Worm (Caenorhabditis elegans) whole organism, L1 larva: ENCODE measurements around the gene fbxc-25.
A peak's percentile ranks its signal among the peaks of the same experiment; 100 is the strongest.
"Not testable (repeated sequence)": the region's sequence is repeated elsewhere in the genome, so short reads cannot be mapped to it uniquely, and the experiment has no call there.

Experiments used
- C04F5.9 ChIP-seq: sonication (generic microtip); optimal IDR thresholded peaks from 2 replicates; lab custom pipeline; 2016; ENCODE audit warnings: missing genetic modification characterization, missing compliant biosample characterization
- Y116A8C.19 ChIP-seq: sonication (generic microtip); optimal IDR thresholded peaks from 2 replicates; lab custom pipeline; 2016; ENCODE audit warnings: missing compliant biosample characterization, missing genetic modification characterization, borderline replicate concordance
- aha-1 ChIP-seq: fragments of 150-350 bp; optimal IDR thresholded peaks from 2 replicates; lab custom pipeline; 2014; ENCODE audit warnings: missing biosample characterization, missing genetic modification characterization
- aly-2 ChIP-seq: fragments of 150-350 bp; optimal IDR thresholded peaks from 2 replicates; lab custom pipeline; 2014; ENCODE audit warnings: missing biosample characterization, missing genetic modification characterization
- blmp-1 ChIP-seq: fragments of 150-350 bp; optimal IDR thresholded peaks from 2 replicates; lab custom pipeline; 2014; ENCODE audit warnings: missing biosample characterization, missing genetic modification characterization
- ceh-8 ChIP-seq: fragments of 200-800 bp; sonication (Bioruptor generic); optimal IDR thresholded peaks from 2 replicates; lab custom pipeline; 2018; ENCODE audit warnings: mild to moderate bottlenecking, missing genetic modification characterization, moderate library complexity, missing compliant biosample characterization
- ces-1 ChIP-seq: fragments of 150-350 bp; optimal IDR thresholded peaks from 2 replicates; lab custom pipeline; 2014; ENCODE audit warnings: missing biosample characterization, missing genetic modification reagents, missing genetic modification characterization
- dsc-1 ChIP-seq: sonication (generic microtip); optimal IDR thresholded peaks from 2 replicates; lab custom pipeline; 2016; ENCODE audit warnings: mild to moderate bottlenecking, missing genetic modification characterization, missing compliant biosample characterization
- egl-27 ChIP-seq, 2 experiments: fragments of 150-350 bp in 1 of 2; sonication (generic microtip); optimal IDR thresholded peaks; 3 replicates each; lab custom pipeline; 2017 to 2018; ENCODE audit warnings: missing biosample characterization in 2 of 2, missing genetic modification characterization in 2 of 2, missing genetic modification reagents in 2 of 2
- elt-2 ChIP-seq: sonication (generic microtip); optimal IDR thresholded peaks from 2 replicates; lab custom pipeline; 2016; ENCODE audit warnings: missing genetic modification characterization, mild to moderate bottlenecking, inconsistent platforms, missing compliant biosample characterization, missing genetic modification reagents
- ets-5 ChIP-seq: fragments of 200-800 bp; sonication (Bioruptor generic); IDR thresholded peaks from 2 replicates; pipeline ENCODE4 v1.3.6; 2022; ENCODE audit warnings: missing genetic modification characterization, missing compliant biosample characterization
- fkh-4 ChIP-seq: sonication (generic microtip); optimal IDR thresholded peaks from 2 replicates; lab custom pipeline; 2016; ENCODE audit warnings: missing compliant biosample characterization, missing genetic modification characterization, borderline replicate concordance
- hpl-2 ChIP-seq: fragments of 150-350 bp; optimal IDR thresholded peaks from 2 replicates; lab custom pipeline; 2014; ENCODE audit warnings: missing biosample characterization, missing genetic modification reagents, missing genetic modification characterization
- irx-1 ChIP-seq: sonication (generic microtip); optimal IDR thresholded peaks from 2 replicates; lab custom pipeline; 2016; ENCODE audit warnings: missing genetic modification characterization, missing compliant biosample characterization
- isw-1 ChIP-seq: fragments of 200-800 bp; sonication (Bioruptor generic); IDR thresholded peaks from 2 replicates; pipeline ENCODE4 v1.3.6; 2022; ENCODE audit warnings: missing genetic modification characterization, missing compliant biosample characterization
- lin-15B ChIP-seq: fragments of 150-350 bp; sonication (generic microtip); optimal IDR thresholded peaks from 3 replicates; lab custom pipeline; 2014; ENCODE audit warnings: missing biosample characterization, missing genetic modification characterization
- lir-3 ChIP-seq: sonication (generic microtip); optimal IDR thresholded peaks from 2 replicates; lab custom pipeline; 2016; ENCODE audit warnings: mild to moderate bottlenecking, missing genetic modification characterization, moderate library complexity, missing compliant biosample characterization; ENCODE audit not compliant: poor library complexity
- lsy-2 ChIP-seq, 2 experiments: fragments of 150-350 bp; optimal IDR thresholded peaks; 2 replicates each; lab custom pipeline; 2014; ENCODE audit warnings: missing biosample characterization in 2 of 2, missing genetic modification characterization in 2 of 2
- mab-9 ChIP-seq: fragments of 200-800 bp; sonication (Bioruptor generic); IDR thresholded peaks from 2 replicates; pipeline ENCODE4 v1.3.6; 2022; ENCODE audit warnings: missing genetic modification reagents, missing genetic modification characterization, missing compliant biosample characterization
- nhr-19 ChIP-seq: fragments of 200-800 bp; sonication (Bioruptor generic); conservative IDR thresholded peaks from 2 replicates; pipeline ENCODE4 v1.3.6; 2022; ENCODE audit warnings: missing genetic modification characterization, missing compliant biosample characterization
- nhr-47 ChIP-seq: sonication (generic microtip); optimal IDR thresholded peaks from 2 replicates; lab custom pipeline; 2016; ENCODE audit warnings: mild to moderate bottlenecking, missing genetic modification characterization, moderate library complexity, missing compliant biosample characterization
- nhr-71 ChIP-seq: sonication (generic microtip); optimal IDR thresholded peaks from 2 replicates; lab custom pipeline; 2016; ENCODE audit warnings: mild to moderate bottlenecking, missing genetic modification characterization, moderate library complexity, missing compliant biosample characterization
- nhr-77 ChIP-seq: fragments of 150-350 bp; optimal IDR thresholded peaks from 2 replicates; lab custom pipeline; 2014; ENCODE audit warnings: missing biosample characterization, missing genetic modification characterization
- nhr-84 ChIP-seq: sonication (generic microtip); optimal IDR thresholded peaks from 2 replicates; lab custom pipeline; 2017; ENCODE audit warnings: missing biosample characterization, missing genetic modification characterization
- nhr-85 ChIP-seq: sonication (generic microtip); peaks from one replicate; lab custom pipeline; 2016; ENCODE audit warnings: missing genetic modification characterization, inconsistent platforms, missing compliant biosample characterization
- pag-3 ChIP-seq: sonication (generic microtip); optimal IDR thresholded peaks from 2 replicates; lab custom pipeline; 2017; ENCODE audit warnings: missing genetic modification characterization, mild to moderate bottlenecking, missing compliant biosample characterization, antibody characterized with exemption, borderline replicate concordance; ENCODE audit not compliant: insufficient read depth
- skn-1 ChIP-seq: fragments of 150-350 bp; optimal IDR thresholded peaks from 2 replicates; lab custom pipeline; 2014; ENCODE audit warnings: missing biosample characterization, missing genetic modification characterization
- sup-37 ChIP-seq: fragments of 200-800 bp; sonication (Bioruptor generic); optimal IDR thresholded peaks from 2 replicates; lab custom pipeline; 2018; ENCODE audit warnings: mild to moderate bottlenecking, missing genetic modification characterization, missing compliant biosample characterization
- swsn-7 ChIP-seq: sonication (generic microtip); optimal IDR thresholded peaks from 2 replicates; lab custom pipeline; 2016; ENCODE audit warnings: missing genetic modification characterization, missing compliant biosample characterization
- unc-130 ChIP-seq: fragments of 150-350 bp; optimal IDR thresholded peaks from 2 replicates; lab custom pipeline; 2017; ENCODE audit warnings: missing biosample characterization, missing genetic modification characterization, inconsistent platforms
- unc-30 ChIP-seq: sonication (generic microtip); optimal IDR thresholded peaks from 2 replicates; lab custom pipeline; 2017; ENCODE audit warnings: missing biosample characterization, missing genetic modification characterization
- unc-98 ChIP-seq: fragments of 200-800 bp; sonication (Bioruptor generic); IDR thresholded peaks from 2 replicates; pipeline ENCODE4 v1.3.6; 2022; ENCODE audit warnings: missing genetic modification characterization, missing compliant biosample characterization
- zip-4 ChIP-seq: fragments of 200-800 bp; sonication (Bioruptor generic); optimal IDR thresholded peaks from 2 replicates; lab custom pipeline; 2018; ENCODE audit warnings: mild to moderate bottlenecking, missing genetic modification characterization, moderate library complexity, missing compliant biosample characterization
- ztf-11 ChIP-seq, 2 experiments: sonication (generic microtip); optimal IDR thresholded peaks; 2 replicates each; lab custom pipeline; 2016 to 2017; ENCODE audit warnings: missing genetic modification characterization in 2 of 2, missing biosample characterization in 1 of 2, missing compliant biosample characterization in 1 of 2

The fbxc-25 gene

DNA sequence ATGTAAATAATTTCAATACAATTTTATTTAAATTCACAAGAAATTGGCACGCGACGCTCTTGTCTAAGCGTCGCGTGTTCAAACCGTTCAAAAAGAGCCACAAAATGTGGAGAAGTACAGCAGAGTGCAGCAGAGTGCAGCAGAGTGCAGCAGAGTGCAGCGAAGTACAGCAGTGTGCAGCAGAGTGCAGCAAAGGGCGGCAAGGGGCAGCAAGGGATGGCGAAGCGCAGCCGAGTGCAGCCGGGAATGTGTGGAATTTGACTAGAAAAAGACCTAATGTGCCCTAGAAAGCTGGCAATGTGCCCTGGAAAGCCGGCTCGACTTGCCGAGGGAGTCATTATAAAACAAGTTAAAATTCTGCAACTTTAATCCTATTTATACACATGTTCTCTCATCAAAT lies 16.8 kb downstream of the fbxc-25 start, which contains the start of gene K09F6.6:
Gene K09F6.6, minus strand, starts transcription at position 43 of the 400 bp plus-strand sequence.
- TF ChIP-seq nhr-77 (tag; lab: Kevin White, UChicago) = no peak
- no peak for TF ChIP-seq fkh-4 (tag; lab: Kevin White, UChicago)
- no peak for TF ChIP-seq nhr-84 (tag; lab: Kevin White, UChicago)
- TF ChIP-seq unc-98 (GFP tag; lab: Robert Waterston, UW) = no peak
- no peak for TF ChIP-seq egl-27 (tag; optimal IDR thresholded peaks at IDR 0.05; lab: Kevin White, UChicago)
- TF ChIP-seq aha-1 (tag; lab: Kevin White, UChicago) = no peak
- TF ChIP-seq pag-3 = no peak
- no peak for TF ChIP-seq Y116A8C.19 (tag; lab: Kevin White, UChicago)

ce11 chrII:2277418-2277817 lies 18.6 kb downstream of the fbxc-25 start, which contains the start of gene K09F6.15:
Gene K09F6.15 (minus strand): TSS chrII:2277518.
- TF ChIP-seq C04F5.9 = no peak
- no peak for TF ChIP-seq lin-15B (tag; lab: Kevin White, UChicago)

- TF ChIP-seq skn-1 (tag; lab: Kevin White, UChicago) (no peak), sup-37 (no peak), nhr-19 (GFP tag; lab: Robert Waterston, UW) (no peak), nhr-47 (no peak)
Measured at ce11 chrII:2273750-2274149, 22.3 kb downstream of the fbxc-25 start.

- not testable (repeated sequence) for TF ChIP-seq dsc-1; unc-130 (tag; lab: Kevin White, UChicago); zip-4 (GFP tag; lab: Kevin White, UChicago)
- TF ChIP-seq, all 84 proteins: peak for 0; not testable (repeated sequence) for 84
Measured at ce11 chrII:2254861-2255260, 41.2 kb downstream of the fbxc-25 start, which contains the start of gene K09F6.3. Gene K09F6.3 (plus strand): TSS chrII:2255161.

ce11 chrII:2253676-2254075 lies 42.4 kb downstream of the fbxc-25 start:
- TF ChIP-seq ces-1 (GFP tag; lab: Kevin White, UChicago) (no peak), ets-5 (no peak), blmp-1 (tag; lab: Kevin White, UChicago) (no peak), hpl-2 (no peak), aha-1 (tag; lab: Kevin White, UChicago) (no peak), lir-3 (no peak), nhr-85 (no peak), mab-9 (GFP tag; lab: Robert Waterston, UW) (no peak), lsy-2 (tag; optimal IDR thresholded peaks at IDR 0.05; lab: Kevin White, UChicago) (no peak), nhr-84 (tag; lab: Kevin White, UChicago) (no peak), isw-1 (GFP tag; lab: Robert Waterston, UW) (no peak)

ce11 chrII:2251617-2252016 lies 44.4 kb downstream of the fbxc-25 start:
- TF ChIP-seq irx-1 (tag; lab: Kevin White, UChicago) (no peak), ztf-11 (tag; optimal IDR thresholded peaks at IDR 0.05; lab: Kevin White, UChicago) (no peak), ceh-8 (GFP tag; lab: Kevin White, UChicago) (peak; percentile 8), aly-2 (tag; lab: Kevin White, UChicago) (no peak), swsn-7 (tag; lab: Kevin White, UChicago) (no peak), unc-30 (tag; lab: Kevin White, UChicago) (no peak), lin-15B (tag; lab: Kevin White, UChicago) (no peak), nhr-71 (no peak), elt-2 (no peak)
